Fruit fly (Drosophila melanogaster) whole organism, embryonic: Measurements from ENCODE around the gene run.

Experiments
- Asciz ChIP-seq: fragments of 200-800 bp; sonication (Bioruptor generic); optimal IDR thresholded peaks from 2 replicates; lab custom pipeline; 2017; ENCODE audit warnings: missing biosample characterization, mild to moderate bottlenecking, missing genetic modification characterization, missing genetic modification reagents
- Bdp1 ChIP-seq: fragments of 200-800 bp; sonication (Bioruptor generic); optimal IDR thresholded peaks from 3 replicates; lab custom pipeline; 2016; ENCODE audit warnings: missing biosample characterization, missing genetic modification characterization
- Bgb ChIP-seq: fragments of 200-800 bp; sonication (Bioruptor generic); IDR thresholded peaks from 2 replicates; pipeline ENCODE4 v1.3.6; 2022; ENCODE audit warnings: missing biosample characterization, missing genetic modification characterization; ENCODE audit not compliant: partially characterized antibody
- CG10274 ChIP-seq: fragments of 200-800 bp; sonication (Bioruptor generic); optimal IDR thresholded peaks from 3 replicates; lab custom pipeline; 2017; ENCODE audit warnings: missing biosample characterization, mild to moderate bottlenecking, missing genetic modification characterization
- CG10543 ChIP-seq: fragments of 200-800 bp; sonication (Bioruptor generic); optimal IDR thresholded peaks from 3 replicates; lab custom pipeline; 2017; ENCODE audit warnings: missing biosample characterization, mild to moderate bottlenecking, missing genetic modification characterization, moderate library complexity
- CG12299 ChIP-seq: fragments of 200-800 bp; sonication (Bioruptor generic); optimal IDR thresholded peaks from 2 replicates; lab custom pipeline; 2018; ENCODE audit warnings: missing biosample characterization, mild to moderate bottlenecking, missing genetic modification characterization
- CG12744 ChIP-seq: fragments of 200-800 bp; sonication (Bioruptor generic); optimal IDR thresholded peaks from 2 replicates; lab custom pipeline; 2016; ENCODE audit warnings: missing biosample characterization, missing genetic modification characterization
- CG14014 ChIP-seq: fragments of 200-800 bp; sonication (Bioruptor generic); IDR thresholded peaks from 2 replicates; pipeline ENCODE4 v1.3.6; 2022; ENCODE audit warnings: missing biosample characterization, missing genetic modification characterization
- CG14667 ChIP-seq: fragments of 200-800 bp; sonication (Bioruptor generic); IDR thresholded peaks from 2 replicates; pipeline ENCODE4 v1.3.6; 2022; ENCODE audit warnings: missing biosample characterization, missing genetic modification characterization
- CG14710 ChIP-seq: fragments of 200-800 bp; sonication (Bioruptor generic); optimal IDR thresholded peaks from 3 replicates; lab custom pipeline; 2019; ENCODE audit warnings: missing biosample characterization, mild to moderate bottlenecking, missing genetic modification characterization, moderate library complexity
- CG16863 ChIP-seq: fragments of 200-800 bp; sonication (Bioruptor generic); optimal IDR thresholded peaks from 3 replicates; lab custom pipeline; 2016; ENCODE audit warnings: missing biosample characterization, missing genetic modification characterization
- CG18764 ChIP-seq: fragments of 200-800 bp; sonication (Bioruptor generic); optimal IDR thresholded peaks from 3 replicates; lab custom pipeline; 2016; ENCODE audit warnings: missing biosample characterization, missing genetic modification characterization
- CG2199 ChIP-seq: fragments of 200-800 bp; sonication (Bioruptor generic); IDR thresholded peaks from 3 replicates; pipeline ENCODE4 v1.3.6; 2022; ENCODE audit warnings: missing biosample characterization, missing genetic modification characterization
- CG30403 ChIP-seq: fragments of 200-800 bp; sonication (Bioruptor generic); optimal IDR thresholded peaks from 3 replicates; lab custom pipeline; 2016; ENCODE audit warnings: missing biosample characterization, missing genetic modification characterization
- CG3163 ChIP-seq: fragments of 200-800 bp; sonication (Bioruptor generic); optimal IDR thresholded peaks from 3 replicates; lab custom pipeline; 2016; ENCODE audit warnings: missing biosample characterization, missing genetic modification characterization
- CG33213 ChIP-seq: fragments of 200-800 bp; sonication (Bioruptor generic); optimal IDR thresholded peaks from 3 replicates; lab custom pipeline; 2016; ENCODE audit warnings: missing biosample characterization, missing genetic modification characterization
- CG4328 ChIP-seq: fragments of 200-800 bp; sonication (Bioruptor generic); optimal IDR thresholded peaks from 3 replicates; lab custom pipeline; 2017; ENCODE audit warnings: missing biosample characterization, missing genetic modification reagents, missing genetic modification characterization
- CG4707 ChIP-seq: fragments of 200-800 bp; sonication (Bioruptor generic); optimal IDR thresholded peaks from 2 replicates; lab custom pipeline; 2018; ENCODE audit warnings: missing biosample characterization, mild to moderate bottlenecking, missing genetic modification characterization, moderate library complexity
- CG4854 ChIP-seq: fragments of 200-800 bp; sonication (Bioruptor generic); optimal IDR thresholded peaks from 2 replicates; lab custom pipeline; 2016; ENCODE audit warnings: missing biosample characterization, missing genetic modification characterization, inconsistent platforms
- CG6683 ChIP-seq: fragments of 200-800 bp; sonication (Bioruptor generic); optimal IDR thresholded peaks from 2 replicates; lab custom pipeline; 2017; ENCODE audit warnings: missing biosample characterization, mild to moderate bottlenecking, missing genetic modification characterization, missing genetic modification reagents
- CG8290 ChIP-seq, 3 experiments: fragments of 200-800 bp; sonication (Bioruptor generic); optimal IDR thresholded peaks; 2 replicates each; lab custom pipeline; 2016 to 2019; ENCODE audit warnings: missing biosample characterization in 3 of 3, missing genetic modification characterization in 3 of 3, mild to moderate bottlenecking in 2 of 3, moderate library complexity in 1 of 3
- Chrac-16 ChIP-seq: fragments of 200-800 bp; sonication (Bioruptor generic); optimal IDR thresholded peaks from 3 replicates; lab custom pipeline; 2016; ENCODE audit warnings: missing biosample characterization, missing genetic modification characterization
- Dip2 ChIP-seq: fragments of 200-800 bp; sonication (Bioruptor generic); IDR thresholded peaks from 2 replicates; pipeline ENCODE4 v1.3.6; 2022; ENCODE audit warnings: missing biosample characterization, missing genetic modification characterization
- Gug ChIP-seq: fragments of 200-800 bp; sonication (Bioruptor generic); IDR thresholded peaks from 4 replicates; pipeline ENCODE4 v1.3.6; 2022; ENCODE audit warnings: missing biosample characterization, missing genetic modification characterization
- Hmx ChIP-seq: fragments of 200-800 bp; sonication (Bioruptor generic); optimal IDR thresholded peaks from 2 replicates; lab custom pipeline; 2016; ENCODE audit warnings: missing biosample characterization, missing genetic modification characterization
- Hsf ChIP-seq: fragments of 200-800 bp; sonication (Bioruptor generic); optimal IDR thresholded peaks from 3 replicates; lab custom pipeline; 2016; ENCODE audit warnings: missing biosample characterization, missing genetic modification characterization
- Lhr ChIP-seq: fragments of 200-800 bp; sonication (Bioruptor generic); optimal IDR thresholded peaks from 3 replicates; lab custom pipeline; 2017; ENCODE audit warnings: mild to moderate bottlenecking, missing biosample characterization, missing genetic modification reagents, missing genetic modification characterization
- Nf-YA ChIP-seq: fragments of 200-800 bp; sonication (Bioruptor generic); IDR thresholded peaks from 2 replicates; pipeline ENCODE4 v1.3.6; 2022; ENCODE audit warnings: missing biosample characterization, missing genetic modification characterization
- Nf-YC ChIP-seq: fragments of 200-800 bp; optimal IDR thresholded peaks from 3 replicates; lab custom pipeline; 2019; ENCODE audit warnings: missing biosample characterization, mild to moderate bottlenecking, missing genetic modification characterization, moderate library complexity
- Scr ChIP-seq: fragments of 200-800 bp; sonication (Bioruptor generic); IDR thresholded peaks from 2 replicates; pipeline ENCODE4 v1.3.6; 2022; ENCODE audit warnings: missing biosample characterization, missing genetic modification characterization; ENCODE audit not compliant: partially characterized antibody
- Ssrp ChIP-seq: fragments of 200-800 bp; sonication (Bioruptor generic); optimal IDR thresholded peaks from 2 replicates; lab custom pipeline; 2018; ENCODE audit warnings: missing biosample characterization, mild to moderate bottlenecking, missing genetic modification characterization, moderate library complexity
- Tbp ChIP-seq: fragments of >200 bp; optimal IDR thresholded peaks from 2 replicates; lab custom pipeline; 2018; ENCODE audit warnings: missing biosample characterization, missing genetic modification characterization
- ab ChIP-seq: fragments of 200-800 bp; sonication (Bioruptor generic); optimal IDR thresholded peaks from 2 replicates; lab custom pipeline; 2016; ENCODE audit warnings: missing biosample characterization, missing genetic modification characterization
- ci ChIP-seq: fragments of 200-800 bp; sonication (Bioruptor generic); IDR thresholded peaks from 3 replicates; pipeline ENCODE4 v1.3.6; 2022; ENCODE audit warnings: missing biosample characterization, missing genetic modification characterization
- en ChIP-seq: fragments of 200-800 bp; sonication (Bioruptor generic); optimal IDR thresholded peaks from 2 replicates; lab custom pipeline; 2016; ENCODE audit warnings: missing biosample characterization, missing genetic modification characterization
- gem ChIP-seq: fragments of 200-800 bp; sonication (Bioruptor generic); optimal IDR thresholded peaks from 2 replicates; lab custom pipeline; 2019; ENCODE audit warnings: missing biosample characterization, mild to moderate bottlenecking, missing genetic modification characterization, moderate library complexity
- insv ChIP-seq, 2 experiments: fragments of 200-800 bp; sonication (Bioruptor generic); optimal IDR thresholded peaks; 3 replicates each; lab custom pipeline; 2016 to 2018; ENCODE audit warnings: missing biosample characterization in 2 of 2, missing genetic modification characterization in 2 of 2
- lab ChIP-seq: fragments of 200-800 bp; sonication (Bioruptor generic); optimal IDR thresholded peaks from 3 replicates; lab custom pipeline; 2017; ENCODE audit warnings: missing biosample characterization, missing genetic modification characterization, mild to moderate bottlenecking, moderate library complexity, missing genetic modification reagents
- lbe ChIP-seq: fragments of 200-800 bp; sonication (Bioruptor generic); optimal IDR thresholded peaks from 2 replicates; lab custom pipeline; 2016; ENCODE audit warnings: missing biosample characterization, mild to moderate bottlenecking, missing genetic modification characterization
- lmd ChIP-seq: fragments of 200-800 bp; sonication (Bioruptor generic); IDR thresholded peaks from 2 replicates; pipeline ENCODE4 v1.3.6; 2022; ENCODE audit warnings: missing biosample characterization, missing genetic modification characterization
- nerfin-2 ChIP-seq: fragments of 200-800 bp; sonication (Bioruptor generic); IDR thresholded peaks from 2 replicates; pipeline ENCODE4 v1.3.6; 2022; ENCODE audit warnings: missing biosample characterization, missing genetic modification characterization; ENCODE audit not compliant: partially characterized antibody
- ranshi ChIP-seq: fragments of 200-800 bp; sonication (Bioruptor generic); IDR thresholded peaks from 2 replicates; pipeline ENCODE4 v1.3.6; 2022; ENCODE audit warnings: missing biosample characterization, missing genetic modification characterization
- run ChIP-seq: fragments of 200-800 bp; sonication (Bioruptor generic); optimal IDR thresholded peaks from 3 replicates; lab custom pipeline; 2018; ENCODE audit warnings: missing biosample characterization, mild to moderate bottlenecking, missing genetic modification characterization
- slou ChIP-seq: fragments of 200-800 bp; sonication (Bioruptor generic); optimal IDR thresholded peaks from 3 replicates; lab custom pipeline; 2016; ENCODE audit warnings: missing biosample characterization, missing genetic modification characterization
- sqz ChIP-seq: fragments of 200-800 bp; sonication (Bioruptor generic); optimal IDR thresholded peaks from 3 replicates; lab custom pipeline; 2018; ENCODE audit warnings: missing biosample characterization, mild to moderate bottlenecking, missing genetic modification characterization
- stwl ChIP-seq: fragments of 200-800 bp; sonication (Bioruptor generic); optimal IDR thresholded peaks from 3 replicates; lab custom pipeline; 2018; ENCODE audit warnings: missing biosample characterization, mild to moderate bottlenecking, missing genetic modification characterization, moderate library complexity
- tll ChIP-seq, 2 experiments: fragments of 200-800 bp in 1 of 2; fragments of >200 bp in 1 of 2; sonication (Bioruptor generic) in 1 of 2; optimal IDR thresholded peaks; 2 replicates each; lab custom pipeline; 2017 to 2019; ENCODE audit warnings: missing biosample characterization in 2 of 2, missing genetic modification characterization in 2 of 2, mild to moderate bottlenecking in 1 of 2, moderate library complexity in 1 of 2
- toy ChIP-seq: fragments of 200-800 bp; sonication (Bioruptor generic); IDR thresholded peaks from 2 replicates; pipeline ENCODE4 v1.3.6; 2022; ENCODE audit warnings: missing biosample characterization, missing genetic modification characterization
- ttk ChIP-seq: fragments of 200-800 bp; sonication (Bioruptor generic); IDR thresholded peaks from 2 replicates; pipeline ENCODE4 v2.1.2; 2022; ENCODE audit warnings: missing biosample characterization, missing genetic modification characterization
- zfh2 ChIP-seq: fragments of 200-800 bp; sonication (Bioruptor generic); optimal IDR thresholded peaks from 2 replicates; lab custom pipeline; 2016; ENCODE audit warnings: missing biosample characterization, missing genetic modification characterization

Gene run

dm6 chrX:20654954-20655391 lies 35.5 kb upstream of the run start (continued):
- TF ChIP-seq ranshi (GFP tag; lab: Robert Waterston, UW) (peak; percentile 80), CG30403 (peak; percentile 66), CG3163 (GFP tag; lab: Kevin White, UChicago) (peak; percentile 52), ttk (GFP tag; lab: Robert Waterston, UW) (peak; percentile 89), CG14014 (GFP tag; lab: Robert Waterston, UW) (peak; percentile 64; the same call in 1 of the 2 replicates), CG4328 (GFP tag; lab: Kevin White, UChicago) (peak; percentile 65), CG2199 (GFP tag; lab: Robert Waterston, UW) (0 out of 3 replicates have a peak, but pooled peaks have one; percentile 66), lab (GFP tag; lab: Kevin White, UChicago) (peak; percentile 76), Bdp1 (GFP tag; lab: Kevin White, UChicago) (peak; percentile 66), CG6683 (GFP tag; lab: Kevin White, UChicago) (peak; percentile 23), nerfin-2 (GFP tag; lab: Robert Waterston, UW) (no peak), CG10274 (GFP tag; lab: Kevin White, UChicago) (peak; percentile 44), Chrac-16 (peak; percentile 78), CG33213 (GFP tag; lab: Kevin White, UChicago) (peak; percentile 74), Dip2 (no peak), lbe (GFP tag; lab: Kevin White, UChicago) (no peak), Bgb (GFP tag; lab: Robert Waterston, UW) (no peak), CG14667 (GFP tag; lab: Robert Waterston, UW) (peak; percentile 76), en (GFP tag; lab: Kevin White, UChicago) (peak; percentile 71), gem (tag; lab: Kevin White, UChicago) (peak; percentile 81), run (tag; lab: Kevin White, UChicago) (peak; percentile 77), Asciz (GFP tag; lab: Kevin White, UChicago) (peak; percentile 81), CG4707 (GFP tag; lab: Kevin White, UChicago) (peak; percentile 52), Lhr (GFP tag; lab: Kevin White, UChicago) (peak; percentile 75), Scr (GFP tag; lab: Robert Waterston, UW) (no peak), tll (GFP tag; optimal IDR thresholded peaks at IDR 0.05; lab: Kevin White, UChicago) (peak in 1 of 2 experiments; percentile 84), Hsf (GFP tag; lab: Kevin White, UChicago) (peak; percentile 81), slou (GFP tag; lab: Kevin White, UChicago) (peak; percentile 23), CG4854 (GFP tag; lab: Kevin White, UChicago) (peak; percentile 49), Tbp (GFP tag; lab: Kevin White, UChicago) (no peak), ab (GFP tag; lab: Kevin White, UChicago) (no peak), CG18764 (GFP tag; lab: Kevin White, UChicago) (peak; percentile 82), stwl (tag; lab: Kevin White, UChicago) (peak; percentile 11), sqz (peak; percentile 25), CG16863 (GFP tag; lab: Kevin White, UChicago) (peak; percentile 82), ci (GFP tag; lab: Robert Waterston, UW) (peak; percentile 89), CG10543 (GFP tag; lab: Kevin White, UChicago) (peak; percentile 39), CG14710 (peak; percentile 75), zfh2 (GFP tag; lab: Kevin White, UChicago) (no peak), lmd (GFP tag; lab: Robert Waterston, UW) (peak; percentile 81), Ssrp (tag; lab: Kevin White, UChicago) (peak; percentile 68), CG8290 (GFP tag; optimal IDR thresholded peaks at IDR 0.05; lab: Kevin White, UChicago) (peak; percentile 68), CG8290 (tag; optimal IDR thresholded peaks at IDR 0.05; lab: Kevin White, UChicago) (peak; percentile 68), CG12299 (tag; lab: Kevin White, UChicago) (no peak), Gug (GFP tag; lab: Robert Waterston, UW) (peak; percentile 87), Hmx (GFP tag; lab: Kevin White, UChicago) (no peak), Nf-YC (tag; lab: Kevin White, UChicago) (peak; percentile 0), Nf-YA (peak; percentile 74), insv (GFP tag; optimal IDR thresholded peaks at IDR 0.05; lab: Kevin White, UChicago) (no peak), toy (GFP tag; lab: Robert Waterston, UW) (no peak), CG12744 (GFP tag; lab: Kevin White, UChicago) (peak; percentile 6)
